Fruit fly (Drosophila melanogaster): ENCODE data around the gene pygo.

The pygo gene

DNA sequence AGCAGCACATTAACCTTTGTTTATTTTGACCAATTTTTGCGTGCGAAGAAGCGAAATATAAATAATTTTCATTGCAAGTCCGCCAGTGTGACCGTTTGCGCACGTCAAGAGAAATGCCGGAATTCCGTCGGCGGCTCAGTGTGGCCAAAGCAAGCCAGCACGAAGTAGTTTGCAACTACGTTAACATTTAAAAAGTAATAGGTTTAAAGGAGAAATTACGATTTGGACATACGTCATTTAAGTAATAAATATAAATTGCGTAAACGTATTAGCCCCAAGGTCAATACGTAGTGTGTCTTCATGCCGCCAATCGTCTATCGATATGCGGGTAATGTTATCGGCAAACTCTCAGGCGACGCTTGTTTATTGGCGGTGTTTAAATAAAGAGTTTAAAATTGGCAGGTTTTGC lies at the start of gene pygo, which contains the start of gene rod:
Gene pygo, minus strand, starts transcription at position 114 of the 409 bp plus-strand sequence.
Gene rod, plus strand, starts transcription at position 366 of the 409 bp plus-strand sequence.
- TF ChIP-seq Rel (GFP tag; optimal IDR thresholded peaks at IDR 0.05) (no peak), Rel (tag; optimal IDR thresholded peaks at IDR 0.05) (no peak), pan (optimal IDR thresholded peaks at IDR 0.05) (no peak), dl (GFP tag; optimal IDR thresholded peaks at IDR 0.05; ENCODE audit: insufficient read depth in 1 of 2, partially characterized antibody in 2 of 2) (no peak), Dif (GFP tag; optimal IDR thresholded peaks at IDR 0.05; ENCODE audit: partially characterized antibody) (no peak), Dfd (GFP tag; optimal IDR thresholded peaks at IDR 0.05) (no peak), N (GFP tag; optimal IDR thresholded peaks at IDR 0.05) (no peak), lola (GFP tag; optimal IDR thresholded peaks at IDR 0.05) (no peak), sv (GFP tag; optimal IDR thresholded peaks at IDR 0.05) (no peak), Mio (GFP tag; optimal IDR thresholded peaks at IDR 0.05) (no peak)

DNA sequence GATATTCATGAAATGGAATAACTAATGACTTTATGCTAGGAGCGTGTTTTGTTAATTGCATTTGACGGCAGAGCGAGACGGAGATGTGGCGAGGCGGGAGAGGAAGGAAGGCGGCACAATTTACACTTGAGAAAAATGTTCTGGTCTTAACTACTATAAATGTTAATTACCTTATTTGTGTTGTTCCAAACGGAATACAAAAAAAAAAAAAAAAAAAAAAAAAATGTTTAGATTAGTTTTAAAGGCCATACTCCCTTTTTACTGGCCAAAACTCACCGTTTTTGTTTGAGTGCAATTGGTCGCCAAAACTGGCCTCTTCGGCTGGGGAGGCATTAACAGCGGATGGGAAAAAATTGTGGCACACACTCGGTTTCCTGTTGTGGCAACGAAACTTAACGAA lies 46.7 kb upstream of the pygo start:
- TF ChIP-seq psq (GFP tag; optimal IDR thresholded peaks at IDR 0.05) (no peak), Abd-B (GFP tag; optimal IDR thresholded peaks at IDR 0.05) (no peak), CG9705 (GFP tag; optimal IDR thresholded peaks at IDR 0.05) (no peak), Dif (GFP tag; optimal IDR thresholded peaks at IDR 0.05; ENCODE audit: partially characterized antibody) (no peak), CrebA (GFP tag; optimal IDR thresholded peaks at IDR 0.05; ENCODE audit: borderline replicate concordance) (no peak), foxo (GFP tag; optimal IDR thresholded peaks at IDR 0.05) (peak in 1 of 2 experiments; percentile 25), br (GFP tag; optimal IDR thresholded peaks at IDR 0.05) (no peak), GATAd (GFP tag; optimal IDR thresholded peaks at IDR 0.05) (no peak)

DNA sequence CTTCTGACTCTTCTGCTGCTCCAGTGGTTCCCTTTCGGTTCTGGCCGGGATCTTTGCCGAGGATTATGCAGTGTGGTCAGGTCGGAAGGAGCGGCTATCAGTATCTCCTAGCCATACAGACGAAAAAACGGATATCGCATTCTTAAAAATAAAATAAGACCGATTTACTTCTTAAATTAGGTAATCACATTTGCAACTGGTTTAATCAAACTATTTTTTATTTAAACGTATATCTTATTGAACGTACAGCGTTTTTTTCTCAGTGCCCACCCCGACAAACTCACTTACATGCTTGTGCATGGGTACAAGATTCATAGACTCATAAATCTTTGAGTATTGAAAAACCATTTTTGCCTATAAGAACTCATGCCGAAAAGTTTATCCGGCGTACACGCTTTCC lies 45.7 kb upstream of the pygo start:
- TF ChIP-seq Abd-B (GFP tag; optimal IDR thresholded peaks at IDR 0.05), result no peak
- TF ChIP-seq CG9705 (GFP tag; optimal IDR thresholded peaks at IDR 0.05), result no peak
- no peak for TF ChIP-seq OdsH (GFP tag; optimal IDR thresholded peaks at IDR 0.05)
- no peak for TF ChIP-seq Hnf4 (GFP tag; optimal IDR thresholded peaks at IDR 0.05)
- no peak for TF ChIP-seq Dfd (GFP tag; optimal IDR thresholded peaks at IDR 0.05)
- no peak for TF ChIP-seq lola (GFP tag; optimal IDR thresholded peaks at IDR 0.05)
- TF ChIP-seq GATAd (GFP tag; optimal IDR thresholded peaks at IDR 0.05), result no peak
- no peak for TF ChIP-seq rgr (GFP tag; optimal IDR thresholded peaks at IDR 0.05)
- no peak for TF ChIP-seq CrebA (GFP tag; optimal IDR thresholded peaks at IDR 0.05; ENCODE audit: borderline replicate concordance)
- TF ChIP-seq Rel (GFP tag; optimal IDR thresholded peaks at IDR 0.05), result no peak
- TF ChIP-seq Rel (tag; optimal IDR thresholded peaks at IDR 0.05), result no peak
- TF ChIP-seq h (GFP tag; optimal IDR thresholded peaks at IDR 0.05), result no peak
- TF ChIP-seq brk (GFP tag; optimal IDR thresholded peaks at IDR 0.05), result no peak
- no peak for TF ChIP-seq N (GFP tag; optimal IDR thresholded peaks at IDR 0.05)
- TF ChIP-seq pan (optimal IDR thresholded peaks at IDR 0.05), result no peak

DNA sequence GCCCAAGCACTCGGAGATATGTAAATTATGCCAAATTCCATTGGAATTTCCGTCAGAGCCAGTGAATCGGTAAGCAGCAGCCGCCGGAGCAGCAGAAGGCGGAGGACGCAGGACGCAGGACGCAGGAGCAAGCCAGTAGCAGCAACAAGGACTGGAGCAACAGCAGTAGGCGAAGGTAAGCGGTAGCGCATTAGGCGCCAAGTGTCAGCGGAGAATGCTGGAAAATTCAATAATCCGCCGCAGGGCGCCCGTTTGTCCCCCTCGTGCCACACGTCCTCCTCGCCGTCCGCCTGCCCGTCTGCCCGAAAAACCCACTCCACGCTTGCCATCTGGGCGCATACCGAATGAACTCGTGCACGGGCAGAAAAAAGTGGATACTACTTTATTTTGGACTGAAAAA lies 42.1 kb upstream of the pygo start:
- TF ChIP-seq lola (GFP tag; optimal IDR thresholded peaks at IDR 0.05) (no peak), GATAd (GFP tag; optimal IDR thresholded peaks at IDR 0.05) (no peak), Mio (GFP tag; optimal IDR thresholded peaks at IDR 0.05) (no peak), N (GFP tag; optimal IDR thresholded peaks at IDR 0.05) (no peak), CG9705 (GFP tag; optimal IDR thresholded peaks at IDR 0.05) (no peak), fru (GFP tag; optimal IDR thresholded peaks at IDR 0.05) (no peak), Myc (optimal IDR thresholded peaks at IDR 0.05) (no peak), Dif (GFP tag; optimal IDR thresholded peaks at IDR 0.05; ENCODE audit: partially characterized antibody) (no peak), Hr78 (GFP tag; optimal IDR thresholded peaks at IDR 0.05) (no peak), br (GFP tag; optimal IDR thresholded peaks at IDR 0.05) (no peak), Abd-B (GFP tag; optimal IDR thresholded peaks at IDR 0.05) (no peak), Sp1 (GFP tag; optimal IDR thresholded peaks at IDR 0.05) (no peak)

DNA sequence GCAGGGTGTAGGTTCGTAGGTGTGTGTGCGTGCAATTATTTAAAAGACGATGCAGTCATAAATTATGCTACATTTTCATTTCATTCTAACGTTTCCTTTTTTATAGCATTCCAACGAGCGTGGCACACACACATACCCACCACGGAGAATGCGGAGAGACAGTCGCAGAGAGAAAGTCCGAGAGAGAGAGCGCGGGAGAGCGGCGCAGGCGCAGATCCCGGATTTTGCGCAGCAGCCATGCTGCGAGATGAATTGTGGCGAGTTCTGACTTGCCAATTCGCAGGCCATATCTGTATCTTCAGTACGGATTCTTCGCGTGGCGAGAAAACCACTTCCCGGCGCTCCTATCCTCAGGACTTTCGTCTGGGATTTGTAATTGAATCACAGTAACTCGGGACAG lies 41.3 kb upstream of the pygo start, which contains the start of gene kek6:
Gene kek6, plus strand, starts transcription at position 323 of the 400 bp plus-strand sequence.
- TF ChIP-seq tai (GFP tag; optimal IDR thresholded peaks at IDR 0.05) (no peak), Mio (GFP tag; optimal IDR thresholded peaks at IDR 0.05) (no peak), ey (GFP tag; optimal IDR thresholded peaks at IDR 0.05) (no peak), OdsH (GFP tag; optimal IDR thresholded peaks at IDR 0.05) (no peak), CG9705 (GFP tag; optimal IDR thresholded peaks at IDR 0.05) (no peak), sv (GFP tag; optimal IDR thresholded peaks at IDR 0.05) (no peak), foxo (GFP tag; optimal IDR thresholded peaks at IDR 0.05) (no peak), Dif (GFP tag; optimal IDR thresholded peaks at IDR 0.05; ENCODE audit: partially characterized antibody) (peak; percentile 23)

DNA sequence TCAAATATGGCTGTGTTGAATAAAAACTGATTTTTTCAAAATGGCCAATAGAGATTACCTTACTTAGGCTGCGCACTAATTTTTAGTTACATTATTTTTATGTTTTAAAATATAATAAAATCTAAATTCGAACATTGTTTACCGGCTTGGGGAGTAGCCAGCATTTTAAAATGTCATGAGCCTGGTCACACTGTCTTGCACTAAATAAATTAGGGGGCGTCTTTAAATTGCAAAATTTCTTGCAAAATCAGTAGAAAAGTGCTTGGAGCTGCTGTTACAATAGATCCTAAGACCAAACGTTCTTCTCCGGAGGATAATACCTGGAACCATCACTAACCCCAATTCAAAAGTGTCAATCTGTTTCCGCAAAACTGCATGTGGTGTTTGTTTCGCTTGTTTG lies 37.3 kb upstream of the pygo start, which contains the start of gene pasha:
Gene pasha, plus strand, starts transcription at position 177 of the 400 bp plus-strand sequence.
- TF ChIP-seq Rel (GFP tag; optimal IDR thresholded peaks at IDR 0.05), result no peak
- TF ChIP-seq Rel (tag; optimal IDR thresholded peaks at IDR 0.05), result peak; percentile 38
- TF ChIP-seq sage (GFP tag; optimal IDR thresholded peaks at IDR 0.05), result peak; percentile 4
- no peak for TF ChIP-seq Jra (GFP tag; optimal IDR thresholded peaks at IDR 0.05)
- no peak for TF ChIP-seq CrebA (GFP tag; optimal IDR thresholded peaks at IDR 0.05; ENCODE audit: borderline replicate concordance)
- no peak for TF ChIP-seq usp (GFP tag; optimal IDR thresholded peaks at IDR 0.05)
